Fruit fly (Drosophila melanogaster): ENCODE data around the gene CG13694.

- TF ChIP-seq pan (optimal IDR thresholded peaks at IDR 0.05) = no peak
- TF ChIP-seq Dll (optimal IDR thresholded peaks at IDR 0.05) = no peak
Measured at dm6 chr2L:109098-109799, 7.0 kb downstream of the CG13694 start.

All from whole organism.